Worm (Caenorhabditis elegans) whole organism, L4 larva: ENCODE data around the gene unc-41.
A peak's percentile ranks its signal among the peaks of the same experiment; 100 is the strongest.

Source experiments
- F44E2.7 ChIP-seq: fragments of 200-800 bp; sonication (Bioruptor generic); IDR thresholded peaks from 2 replicates; pipeline ENCODE4 v2.1.2; 2022; ENCODE audit warnings: missing genetic modification characterization, missing compliant biosample characterization
- R02D3.7 ChIP-seq: fragments of 150-350 bp; sonication (generic microtip); optimal IDR thresholded peaks from 3 replicates; lab custom pipeline; 2014; ENCODE audit warnings: missing biosample characterization, missing genetic modification characterization
- T20F7.1 ChIP-seq: fragments of 200-800 bp; sonication (Bioruptor generic); optimal IDR thresholded peaks from 2 replicates; lab custom pipeline; 2018; ENCODE audit warnings: mild to moderate bottlenecking, missing genetic modification characterization, missing compliant biosample characterization
- Y105C5A.15 ChIP-seq: fragments of 200-800 bp; sonication (Bioruptor generic); IDR thresholded peaks from 2 replicates; pipeline ENCODE4 v1.3.6; 2022; ENCODE audit warnings: missing genetic modification characterization, missing compliant biosample characterization
- Y5F2A.4 ChIP-seq: fragments of 200-800 bp; sonication (Bioruptor generic); optimal IDR thresholded peaks from 2 replicates; lab custom pipeline; 2018; ENCODE audit warnings: mild to moderate bottlenecking, missing genetic modification characterization, missing compliant biosample characterization
- ZK546.5 ChIP-seq, 2 experiments: sonication (generic microtip); optimal IDR thresholded peaks; 2 replicates each; lab custom pipeline; 2017; ENCODE audit warnings: missing biosample characterization in 2 of 2, missing genetic modification characterization in 2 of 2
- aha-1 ChIP-seq: fragments of 150-350 bp; peaks from one replicate; lab custom pipeline; 2014; ENCODE audit warnings: missing biosample characterization, missing genetic modification characterization
- aly-2 ChIP-seq: sonication (generic microtip); optimal IDR thresholded peaks from 2 replicates; lab custom pipeline; 2018; ENCODE audit warnings: missing biosample characterization, missing genetic modification characterization
- attf-4 ChIP-seq: sonication (generic microtip); optimal IDR thresholded peaks from 3 replicates; lab custom pipeline; 2017; ENCODE audit warnings: missing biosample characterization, missing genetic modification characterization
- ceh-32 ChIP-seq: sonication (generic microtip); optimal IDR thresholded peaks from 2 replicates; lab custom pipeline; 2016; ENCODE audit warnings: mild to moderate bottlenecking, missing genetic modification characterization, missing compliant biosample characterization; ENCODE audit not compliant: poor library complexity
- ceh-44 ChIP-seq: fragments of 200-800 bp; sonication (Bioruptor generic); IDR thresholded peaks from 2 replicates; pipeline ENCODE4 v1.3.6; 2022; ENCODE audit warnings: missing genetic modification reagents, missing genetic modification characterization, missing compliant biosample characterization
- ctbp-1 ChIP-seq: fragments of 200-800 bp; sonication (Bioruptor generic); IDR thresholded peaks from 2 replicates; pipeline ENCODE4 v1.3.6; 2022; ENCODE audit warnings: missing genetic modification reagents, missing genetic modification characterization, missing compliant biosample characterization
- daf-12 ChIP-seq: fragments of 150-350 bp; optimal IDR thresholded peaks from 2 replicates; lab custom pipeline; 2014; ENCODE audit warnings: missing biosample characterization, missing genetic modification reagents, missing genetic modification characterization
- daf-19 ChIP-seq: fragments of 200-800 bp; sonication (Bioruptor generic); conservative IDR thresholded peaks from 2 replicates; pipeline ENCODE4 v1.3.6; 2022; ENCODE audit warnings: missing genetic modification characterization, missing compliant biosample characterization
- dmd-6 ChIP-seq: fragments of 200-800 bp; sonication (Bioruptor generic); IDR thresholded peaks from 2 replicates; pipeline ENCODE4 v1.3.6; 2022; ENCODE audit warnings: missing genetic modification reagents, missing genetic modification characterization, missing compliant biosample characterization
- dmd-9 ChIP-seq: fragments of 200-800 bp; sonication (Bioruptor generic); IDR thresholded peaks from 2 replicates; pipeline ENCODE4 v1.3.6; 2022; ENCODE audit warnings: missing genetic modification reagents, missing genetic modification characterization, missing compliant biosample characterization
- dpl-1 ChIP-seq: fragments of 150-350 bp; optimal IDR thresholded peaks from 2 replicates; lab custom pipeline; 2014; ENCODE audit warnings: missing biosample characterization, missing genetic modification reagents, missing genetic modification characterization
- dve-1 ChIP-seq: sonication (generic microtip); optimal IDR thresholded peaks from 2 replicates; lab custom pipeline; 2017; ENCODE audit warnings: antibody characterized with exemption, mild to moderate bottlenecking, missing genetic modification characterization, missing compliant biosample characterization; ENCODE audit not compliant: insufficient read depth
- fkh-10 ChIP-seq: fragments of 150-350 bp; optimal IDR thresholded peaks from 2 replicates; lab custom pipeline; 2014; ENCODE audit warnings: missing biosample characterization, missing genetic modification reagents, missing genetic modification characterization
- fos-1 ChIP-seq: fragments of 150-350 bp; optimal IDR thresholded peaks from 2 replicates; lab custom pipeline; 2014; ENCODE audit warnings: missing biosample characterization, missing genetic modification characterization
- hlh-30 ChIP-seq: sonication (generic microtip); optimal IDR thresholded peaks from 2 replicates; lab custom pipeline; 2017; ENCODE audit warnings: antibody characterized with exemption, mild to moderate bottlenecking, missing genetic modification characterization, missing compliant biosample characterization; ENCODE audit not compliant: insufficient read depth
- hmg-1.1 ChIP-seq: fragments of 200-800 bp; sonication (Bioruptor generic); IDR thresholded peaks from 2 replicates; pipeline ENCODE4 v1.3.6; 2022; ENCODE audit warnings: missing genetic modification reagents, missing genetic modification characterization, missing compliant biosample characterization
- lin-1 ChIP-seq: fragments of 200-800 bp; sonication (Bioruptor generic); IDR thresholded peaks from 2 replicates; pipeline ENCODE4 v1.3.6; 2022; ENCODE audit warnings: missing genetic modification reagents, missing genetic modification characterization, missing compliant biosample characterization
- lin-29 ChIP-seq: fragments of 200-800 bp; sonication (Bioruptor generic); IDR thresholded peaks from 2 replicates; pipeline ENCODE4 v1.3.6; 2022; ENCODE audit warnings: missing genetic modification reagents, missing genetic modification characterization, missing compliant biosample characterization
- lir-3 ChIP-seq: sonication (generic microtip); optimal IDR thresholded peaks from 2 replicates; lab custom pipeline; 2016; ENCODE audit warnings: mild to moderate bottlenecking, missing genetic modification characterization, missing compliant biosample characterization
- lsy-2 ChIP-seq, 2 experiments: fragments of 150-350 bp in 1 of 2; sonication (generic microtip) in 1 of 2; optimal IDR thresholded peaks; 2 replicates each; lab custom pipeline; 2014 to 2017; ENCODE audit warnings: missing biosample characterization in 2 of 2, missing genetic modification characterization in 2 of 2
- madf-9 ChIP-seq: fragments of 200-800 bp; sonication (Bioruptor generic); conservative IDR thresholded peaks from 2 replicates; pipeline ENCODE4 v1.3.6; 2022; ENCODE audit warnings: missing genetic modification reagents, missing genetic modification characterization, missing compliant biosample characterization
- mdl-1 ChIP-seq, 2 experiments: fragments of 150-350 bp in 1 of 2; sonication (generic microtip) in 1 of 2; optimal IDR thresholded peaks; 2 replicates each; lab custom pipeline; 2014 to 2017; ENCODE audit warnings: missing biosample characterization in 2 of 2, missing genetic modification characterization in 2 of 2
- mxl-2 ChIP-seq: fragments of 200-800 bp; sonication (Bioruptor generic); conservative IDR thresholded peaks from 2 replicates; pipeline ENCODE4 v1.3.6; 2022; ENCODE audit warnings: missing genetic modification reagents, missing genetic modification characterization, missing compliant biosample characterization
- mxl-3 ChIP-seq: fragments of 200-800 bp; sonication (Bioruptor generic); optimal IDR thresholded peaks from 2 replicates; lab custom pipeline; 2018; ENCODE audit warnings: mild to moderate bottlenecking, missing genetic modification characterization, missing compliant biosample characterization
- nhr-10 ChIP-seq: fragments of 150-350 bp; optimal IDR thresholded peaks from 2 replicates; lab custom pipeline; 2014; ENCODE audit warnings: missing biosample characterization, missing genetic modification characterization
- nhr-237 ChIP-seq: sonication (generic microtip); optimal IDR thresholded peaks from 2 replicates; lab custom pipeline; 2017; ENCODE audit warnings: missing biosample characterization, missing genetic modification characterization
- nhr-25 ChIP-seq: sonication (generic microtip); optimal IDR thresholded peaks from 2 replicates; lab custom pipeline; 2017; ENCODE audit warnings: missing genetic modification characterization, mild to moderate bottlenecking, missing compliant biosample characterization, antibody characterized with exemption, moderate library complexity, borderline replicate concordance; ENCODE audit not compliant: insufficient read depth
- nhr-41 ChIP-seq: fragments of 200-800 bp; sonication (Bioruptor generic); IDR thresholded peaks from 2 replicates; pipeline ENCODE4 v1.3.6; 2022; ENCODE audit warnings: missing genetic modification reagents, missing genetic modification characterization, missing compliant biosample characterization
- nhr-48 ChIP-seq: sonication (generic microtip); optimal IDR thresholded peaks from 2 replicates; lab custom pipeline; 2016; ENCODE audit warnings: mild to moderate bottlenecking, missing genetic modification characterization, missing compliant biosample characterization
- nhr-76 ChIP-seq: fragments of 150-350 bp; optimal IDR thresholded peaks from 2 replicates; lab custom pipeline; 2014; ENCODE audit warnings: missing biosample characterization, missing genetic modification characterization
- pha-4 ChIP-seq, 2 experiments: fragments of 150-350 bp in 1 of 2; fragments of 200-800 bp in 1 of 2; sonication (Bioruptor generic) in 1 of 2; IDR thresholded peaks in 1 of 2; optimal IDR thresholded peaks in 1 of 2; 2 replicates each; pipeline versions ENCODE4 v1.3.6 to Lab custom; 2014 to 2022; ENCODE audit warnings: missing genetic modification characterization in 2 of 2, missing genetic modification reagents in 2 of 2, missing biosample characterization in 1 of 2, missing compliant biosample characterization in 1 of 2
- rbr-2 ChIP-seq: sonication (generic microtip); optimal IDR thresholded peaks from 2 replicates; lab custom pipeline; 2016; ENCODE audit warnings: missing genotype, missing genetic modification characterization, missing compliant biosample characterization
- saeg-2 ChIP-seq: fragments of 200-800 bp; sonication (Bioruptor generic); IDR thresholded peaks from 2 replicates; pipeline ENCODE4 v1.3.6; 2022; ENCODE audit warnings: missing genetic modification reagents, missing genetic modification characterization, missing compliant biosample characterization
- snpc-1.2 ChIP-seq: fragments of 200-800 bp; sonication (Bioruptor generic); IDR thresholded peaks from 2 replicates; pipeline ENCODE4 v1.3.6; 2022; ENCODE audit warnings: missing genetic modification reagents, missing genetic modification characterization, missing compliant biosample characterization
- tag-97 ChIP-seq: fragments of 200-800 bp; sonication (Bioruptor generic); IDR thresholded peaks from 2 replicates; pipeline ENCODE4 v1.3.6; 2022; ENCODE audit warnings: missing genetic modification characterization, missing compliant biosample characterization
- unc-130 ChIP-seq: sonication (generic microtip); optimal IDR thresholded peaks from 2 replicates; lab custom pipeline; 2016; ENCODE audit warnings: missing genetic modification reagents, missing genetic modification characterization, missing compliant biosample characterization
- unc-62 ChIP-seq, 3 experiments: fragments of 150-350 bp in 1 of 3; sonication (generic microtip); optimal IDR thresholded peaks in 2 of 3; peaks in 1 of 3; 1 replicate in 1 of 3; 2 replicates in 2 of 3; lab custom pipeline; 2014 to 2017; ENCODE audit warnings: missing biosample characterization in 3 of 3, missing genetic modification characterization in 3 of 3, missing genetic modification reagents in 3 of 3, missing genotype in 1 of 3
- vab-7 ChIP-seq: fragments of 200-800 bp; sonication (Bioruptor generic); IDR thresholded peaks from 2 replicates; pipeline ENCODE4 v1.3.6; 2022; ENCODE audit warnings: missing genetic modification reagents, missing genetic modification characterization, missing compliant biosample characterization
- zag-1 ChIP-seq: fragments of 150-350 bp; optimal IDR thresholded peaks from 2 replicates; lab custom pipeline; 2014; ENCODE audit warnings: missing biosample characterization, missing genetic modification characterization
- zip-11 ChIP-seq: fragments of 200-800 bp; sonication (Bioruptor generic); IDR thresholded peaks from 2 replicates; pipeline ENCODE4 v1.3.6; 2022; ENCODE audit warnings: missing genetic modification characterization, missing compliant biosample characterization

unc-41 gene

DNA sequence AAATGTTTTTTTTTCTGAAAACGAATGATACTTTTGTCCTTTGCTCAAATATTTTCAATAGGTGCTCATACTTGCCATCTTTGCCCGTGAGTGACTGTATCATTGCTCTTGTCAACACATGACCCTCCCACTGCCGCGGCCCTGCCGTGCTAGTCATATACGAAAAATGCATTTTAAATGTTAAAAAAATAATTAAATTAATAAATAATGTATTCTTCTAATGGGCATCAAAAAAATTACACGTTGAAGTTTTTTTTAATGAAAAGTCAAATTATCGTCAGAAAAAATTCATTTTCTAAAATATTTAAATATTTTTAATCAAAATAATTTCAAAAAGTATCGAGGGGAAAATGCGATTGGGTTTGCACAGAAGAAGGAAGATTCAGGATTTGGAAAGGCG, 53.6 kb downstream of the unc-41 start, which contains the start of gene C50H2.7:
Gene C50H2.7, plus strand, starts transcription at position 301 of the 400 bp plus-strand sequence.
- TF ChIP-seq F44E2.7 (GFP tag; lab: Robert Waterston, UW) = no peak
- TF ChIP-seq lsy-2 (tag; optimal IDR thresholded peaks at IDR 0.05; lab: Kevin White, UChicago) = no peak
- TF ChIP-seq aha-1 (tag; lab: Kevin White, UChicago) = no peak
- TF ChIP-seq pha-4 (GFP tag; IDR thresholded peaks at IDR 0.05; lab: Robert Waterston, UW) = no peak
- TF ChIP-seq pha-4 (tag; optimal IDR thresholded peaks at IDR 0.05; lab: Kevin White, UChicago) = no peak
- no peak for TF ChIP-seq vab-7 (GFP tag; lab: Robert Waterston, UW)
- no peak for TF ChIP-seq daf-19 (GFP tag; lab: Robert Waterston, UW)
- TF ChIP-seq lin-1 (GFP tag; lab: Robert Waterston, UW) = no peak
- TF ChIP-seq lir-3 (tag; lab: Kevin White, UChicago) = no peak
- no peak for TF ChIP-seq dve-1
- no peak for TF ChIP-seq saeg-2 (GFP tag; lab: Robert Waterston, UW)
- TF ChIP-seq dpl-1 (GFP tag; lab: Kevin White, UChicago) = no peak
- no peak for TF ChIP-seq lin-29 (GFP tag; lab: Robert Waterston, UW)
- no peak for TF ChIP-seq mxl-3 (GFP tag; lab: Kevin White, UChicago)
- TF ChIP-seq Y105C5A.15 (GFP tag; lab: Robert Waterston, UW) = no peak
- TF ChIP-seq ctbp-1 = no peak
- no peak for TF ChIP-seq nhr-48 (tag; lab: Kevin White, UChicago)
- TF ChIP-seq daf-12 = no peak
- TF ChIP-seq fos-1 = no peak
- TF ChIP-seq T20F7.1 (GFP tag; lab: Kevin White, UChicago) = no peak
- no peak for TF ChIP-seq attf-4 (tag; lab: Kevin White, UChicago)

DNA sequence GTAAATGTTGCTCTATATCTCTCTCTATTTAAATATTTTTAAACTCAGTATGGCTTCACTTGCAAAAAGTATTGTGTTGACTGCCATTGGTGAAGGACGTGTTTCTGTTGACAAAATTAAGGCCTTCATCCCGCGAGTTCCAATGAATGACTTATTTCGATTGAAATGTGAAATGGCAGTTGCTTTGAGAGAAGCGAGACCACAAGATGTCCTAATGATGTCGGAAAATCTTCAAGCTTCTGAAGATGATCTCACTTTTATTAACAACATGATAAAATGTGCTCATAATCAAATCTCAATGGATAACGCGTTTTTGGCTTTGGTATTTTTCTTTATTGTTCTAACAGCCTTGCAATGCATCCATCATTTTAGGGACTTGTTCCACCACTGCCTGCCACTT, 54.8 kb downstream of the unc-41 start, which contains the start of gene ceh-75:
Gene ceh-75, plus strand, starts transcription at position 50 of the 400 bp plus-strand sequence.
- TF ChIP-seq unc-62 (GFP tag; optimal IDR thresholded peaks at IDR 0.05 in 1 of 2; lab: Kevin White, UChicago) (peak in 1 of 2 experiments; percentile 99), unc-62 (tag; optimal IDR thresholded peaks at IDR 0.05; lab: Kevin White, UChicago) (no peak), mxl-3 (GFP tag; lab: Kevin White, UChicago) (no peak)

DNA sequence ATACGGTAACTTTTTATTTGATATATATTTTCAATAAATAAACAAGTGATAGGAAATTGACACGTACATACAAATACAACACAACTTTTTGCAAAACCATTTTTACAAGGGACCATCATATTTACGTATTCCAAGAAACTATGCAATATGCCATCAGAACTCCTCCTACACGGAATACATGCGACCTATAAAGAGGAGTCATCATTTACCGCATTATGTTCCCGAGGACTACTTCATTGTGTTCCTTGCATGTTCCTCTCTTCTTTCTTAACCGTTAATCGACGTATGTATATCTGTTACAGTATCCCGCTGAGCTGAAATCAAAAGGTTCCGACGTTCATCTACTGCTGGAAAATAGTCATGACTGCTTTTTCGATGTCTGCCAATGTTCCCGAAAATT, 57.6 kb downstream of the unc-41 start, which contains the start of gene C50H2.5:
Gene C50H2.5, plus strand, starts transcription at position 301 of the 400 bp plus-strand sequence.
- TF ChIP-seq nhr-237 (tag; lab: Kevin White, UChicago) (no peak), lsy-2 (tag; optimal IDR thresholded peaks at IDR 0.05; lab: Kevin White, UChicago) (no peak), dmd-6 (GFP tag; lab: Robert Waterston, UW) (no peak), daf-19 (GFP tag; lab: Robert Waterston, UW) (no peak), R02D3.7 (tag; lab: Kevin White, UChicago) (no peak), zag-1 (no peak), dmd-9 (GFP tag; lab: Robert Waterston, UW) (no peak), Y5F2A.4 (no peak), ceh-44 (no peak), unc-130 (no peak), zip-11 (GFP tag; lab: Robert Waterston, UW) (no peak), ceh-32 (tag; lab: Kevin White, UChicago) (no peak), nhr-76 (tag; lab: Kevin White, UChicago) (no peak), mdl-1 (tag; optimal IDR thresholded peaks at IDR 0.05; lab: Kevin White, UChicago) (no peak), aly-2 (tag; lab: Kevin White, UChicago) (no peak)

DNA sequence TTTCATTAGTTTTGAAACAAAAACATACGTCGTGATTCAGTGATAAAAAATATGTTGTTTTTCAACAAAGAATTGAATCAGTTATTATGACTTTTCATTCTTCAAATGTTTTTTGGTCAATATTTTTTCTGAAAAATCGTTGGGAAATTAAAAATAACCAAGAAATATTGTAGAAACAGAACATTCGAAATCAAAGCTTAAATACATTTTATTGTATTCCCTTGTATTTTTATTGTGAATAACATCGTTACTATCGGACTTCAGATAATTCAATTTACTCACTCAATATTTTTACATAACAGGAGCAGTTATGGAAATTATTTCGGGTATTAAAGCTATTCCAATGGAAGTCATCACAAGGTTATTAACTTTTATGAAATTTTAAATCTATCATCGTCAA, 59.4 kb downstream of the unc-41 start, which contains the start of gene C50H2.4:
Gene C50H2.4, plus strand, starts transcription at position 301 of the 400 bp plus-strand sequence.
- no peak for TF ChIP-seq ZK546.5 (tag; optimal IDR thresholded peaks at IDR 0.05; lab: Kevin White, UChicago)
- TF ChIP-seq rbr-2 = no peak
- no peak for TF ChIP-seq mxl-2 (GFP tag; lab: Robert Waterston, UW)
- TF ChIP-seq nhr-25 (tag; lab: Kevin White, UChicago) = no peak
- TF ChIP-seq madf-9 (GFP tag; lab: Robert Waterston, UW) = no peak
- no peak for TF ChIP-seq hmg-1.1 (GFP tag; lab: Robert Waterston, UW)
- TF ChIP-seq tag-97 (GFP tag; lab: Robert Waterston, UW) = no peak
- TF ChIP-seq fkh-10 (GFP tag; lab: Kevin White, UChicago) = no peak
- TF ChIP-seq snpc-1.2 (GFP tag; lab: Robert Waterston, UW) = no peak
- no peak for TF ChIP-seq nhr-10 (tag; lab: Kevin White, UChicago)
- no peak for TF ChIP-seq nhr-41
- no peak for TF ChIP-seq hlh-30
- TF ChIP-seq aha-1 (tag; lab: Kevin White, UChicago) = no peak
- TF ChIP-seq lin-29 (GFP tag; lab: Robert Waterston, UW) = no peak
